Worm (Caenorhabditis elegans): ENCODE results near the gene C33C12.4.
"Not testable (repeated sequence)": the region's sequence is repeated elsewhere in the genome, so short reads cannot be mapped to it uniquely, and the experiment has no call there.

The C33C12.4 gene

DNA sequence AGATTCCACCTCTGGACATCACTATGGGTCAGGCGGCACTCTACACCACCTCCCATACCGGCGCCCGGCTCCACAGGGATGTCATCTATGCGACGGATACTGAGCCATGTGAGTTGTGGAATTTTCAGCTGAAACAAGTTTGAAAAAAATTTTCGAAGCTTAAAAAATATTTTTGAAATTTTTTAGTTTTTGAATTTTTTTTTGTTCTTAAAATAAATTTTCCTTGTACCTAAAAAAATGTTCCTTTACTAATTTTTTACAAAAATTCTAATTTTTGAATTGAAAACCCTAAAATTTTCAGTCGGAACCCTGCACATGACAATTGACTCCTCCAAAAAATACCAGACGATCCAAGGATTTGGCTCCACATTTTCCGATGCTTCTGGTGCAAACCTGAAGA is 11.5 kb upstream of the C33C12.4 start:
- TF ChIP-seq flt-1 (GFP tag; IDR thresholded peaks at IDR 0.05) (no peak), scrt-1 (GFP tag; IDR thresholded peaks at IDR 0.05) (no peak), B0310.2 (tag; optimal IDR thresholded peaks at IDR 0.05) (no peak), ceh-36 (tag; optimal IDR thresholded peaks at IDR 0.05) (no peak), hmg-4 (GFP tag; optimal IDR thresholded peaks at IDR 0.05) (no peak), sea-1 (GFP tag; conservative IDR thresholded peaks at IDR 0.05) (no peak), tbx-37 (GFP tag; conservative IDR thresholded peaks at IDR 0.05) (no peak), tbx-11 (GFP tag; IDR thresholded peaks at IDR 0.05) (no peak), aly-1 (tag; optimal IDR thresholded peaks at IDR 0.05) (no peak), hnd-1 (tag; optimal IDR thresholded peaks at IDR 0.05) (no peak), F13C5.2 (tag; optimal IDR thresholded peaks at IDR 0.05) (no peak), ceh-13 (GFP tag; optimal IDR thresholded peaks at IDR 0.05) (no peak), ets-7 (tag; optimal IDR thresholded peaks at IDR 0.05) (no peak), pes-1 (GFP tag; IDR thresholded peaks at IDR 0.05) (no peak), hmbx-1 (tag; optimal IDR thresholded peaks at IDR 0.05) (no peak), ama-1 (optimal IDR thresholded peaks at IDR 0.05) (no peak), tra-4 (tag; optimal IDR thresholded peaks at IDR 0.05) (no peak)

DNA sequence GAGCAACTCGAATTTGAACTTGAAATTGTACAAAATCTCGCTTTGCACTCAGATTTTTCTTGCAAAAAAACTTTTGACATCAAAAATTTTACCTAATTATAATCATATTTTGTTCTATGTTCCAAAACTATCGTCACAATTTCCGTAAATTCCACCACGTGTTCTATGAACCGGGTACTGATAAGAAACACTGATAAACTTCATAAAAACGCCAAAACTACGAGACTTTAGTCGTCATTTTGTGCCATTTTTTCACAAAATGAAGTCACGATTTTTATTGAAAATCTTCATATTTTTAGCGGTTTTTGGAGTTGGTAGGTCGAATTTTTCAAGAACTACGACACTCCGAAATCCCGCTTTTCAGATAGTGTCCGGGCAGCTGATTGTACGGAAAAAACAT is 10.4 kb upstream of the C33C12.4 start, which contains the start of gene gba-1:
TSS of gene gba-1 (plus strand) at position 54 of the 400 bp plus-strand sequence.
- TF ChIP-seq ets-7 (tag; optimal IDR thresholded peaks at IDR 0.05) (no peak), scrt-1 (GFP tag; IDR thresholded peaks at IDR 0.05) (no peak)

DNA sequence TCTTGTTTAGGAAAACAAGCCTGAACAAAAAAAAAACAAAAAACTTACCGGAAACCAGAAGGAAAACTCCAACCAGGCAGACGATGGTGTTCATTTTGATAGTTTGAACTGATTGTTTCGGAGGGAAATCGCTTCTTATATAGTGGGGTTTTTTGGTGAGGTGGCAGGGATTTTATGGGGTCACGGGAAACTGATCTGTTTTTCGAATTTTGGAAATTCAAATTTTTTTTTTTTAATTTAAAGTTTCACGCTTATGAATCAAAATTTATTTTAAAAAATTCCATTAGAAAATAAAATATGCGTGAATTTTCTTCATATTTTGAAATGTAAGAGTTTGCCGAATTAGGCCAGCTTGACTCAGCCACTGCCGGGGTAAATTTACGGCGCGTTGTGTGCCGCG is 9.1 kb upstream of the C33C12.4 start, which contains the start of gene C33C12.7:
TSS of gene C33C12.7 (minus strand) at position 101 of the 400 bp plus-strand sequence.
- TF ChIP-seq ceh-13 (GFP tag; optimal IDR thresholded peaks at IDR 0.05) (no peak), ama-1 (optimal IDR thresholded peaks at IDR 0.05) (no peak), ets-7 (tag; optimal IDR thresholded peaks at IDR 0.05) (no peak), pes-1 (GFP tag; IDR thresholded peaks at IDR 0.05) (no peak), hmbx-1 (tag; optimal IDR thresholded peaks at IDR 0.05) (no peak), aly-1 (tag; optimal IDR thresholded peaks at IDR 0.05) (no peak), B0310.2 (tag; optimal IDR thresholded peaks at IDR 0.05) (no peak), ceh-36 (tag; optimal IDR thresholded peaks at IDR 0.05) (no peak), hnd-1 (tag; optimal IDR thresholded peaks at IDR 0.05) (no peak), sea-1 (GFP tag; conservative IDR thresholded peaks at IDR 0.05) (no peak), F13C5.2 (tag; optimal IDR thresholded peaks at IDR 0.05) (no peak), tbx-11 (GFP tag; IDR thresholded peaks at IDR 0.05) (no peak), hmg-4 (GFP tag; optimal IDR thresholded peaks at IDR 0.05) (no peak), tra-4 (tag; optimal IDR thresholded peaks at IDR 0.05) (no peak), tbx-37 (GFP tag; conservative IDR thresholded peaks at IDR 0.05) (no peak)

DNA sequence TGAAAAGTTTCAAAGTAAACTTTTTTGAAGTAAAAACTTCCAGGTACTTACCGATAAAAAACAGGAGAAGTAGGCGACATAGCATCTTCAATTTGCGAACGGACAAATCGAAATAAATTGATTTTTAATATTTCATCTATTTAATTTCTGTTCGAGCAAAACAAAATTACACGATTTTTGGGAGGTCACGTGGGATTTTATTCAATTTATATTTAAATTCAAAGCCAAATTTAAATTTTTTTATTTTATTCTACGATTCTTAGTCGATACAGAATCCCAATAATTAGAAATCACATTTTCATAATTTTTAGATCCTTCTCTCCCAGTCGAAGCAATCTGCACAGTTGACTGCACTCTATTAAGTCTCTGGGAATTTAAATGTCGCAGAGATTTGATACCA is 3.8 kb upstream of the C33C12.4 start, which contains the start of gene C33C12.12:
TSS of gene C33C12.12 (minus strand) at position 101 of the 400 bp plus-strand sequence.
- TF ChIP-seq ama-1 (optimal IDR thresholded peaks at IDR 0.05) (no peak), flt-1 (GFP tag; IDR thresholded peaks at IDR 0.05) (no peak), tbx-37 (GFP tag; conservative IDR thresholded peaks at IDR 0.05) (no peak), aly-1 (tag; optimal IDR thresholded peaks at IDR 0.05) (no peak), scrt-1 (GFP tag; IDR thresholded peaks at IDR 0.05) (no peak)

DNA sequence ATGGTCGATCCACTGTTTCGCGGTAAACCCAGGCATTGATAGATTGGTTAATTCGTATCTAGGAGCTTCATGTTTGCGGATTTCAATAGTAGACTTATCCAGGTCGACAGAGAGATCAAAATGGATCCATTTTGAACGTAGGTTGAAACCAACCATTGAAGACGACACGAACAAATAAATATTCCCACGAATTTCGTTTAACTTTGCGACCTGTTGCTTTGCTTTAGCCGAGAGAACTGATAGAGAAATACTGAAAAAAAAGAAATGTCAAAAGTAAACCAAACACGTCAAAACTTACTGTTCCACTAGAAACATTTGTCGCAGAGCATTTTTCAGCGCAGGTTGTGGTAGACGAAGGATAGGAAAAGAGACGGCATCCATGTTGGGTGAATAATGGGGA is 2.1 kb upstream of the C33C12.4 start, which contains the start of gene fbxb-38:
TSS of gene fbxb-38 (minus strand) at position 390 of the 400 bp plus-strand sequence.
- TF ChIP-seq aly-1 (tag; optimal IDR thresholded peaks at IDR 0.05) (no peak), flt-1 (GFP tag; IDR thresholded peaks at IDR 0.05) (no peak), ceh-13 (GFP tag; optimal IDR thresholded peaks at IDR 0.05) (no peak), sea-1 (GFP tag; conservative IDR thresholded peaks at IDR 0.05) (no peak), hmg-4 (GFP tag; optimal IDR thresholded peaks at IDR 0.05) (no peak), hnd-1 (tag; optimal IDR thresholded peaks at IDR 0.05) (no peak), tbx-11 (GFP tag; IDR thresholded peaks at IDR 0.05) (no peak), F13C5.2 (tag; optimal IDR thresholded peaks at IDR 0.05) (no peak), ama-1 (optimal IDR thresholded peaks at IDR 0.05) (no peak), ets-7 (tag; optimal IDR thresholded peaks at IDR 0.05) (no peak), hmbx-1 (tag; optimal IDR thresholded peaks at IDR 0.05) (no peak), tbx-37 (GFP tag; conservative IDR thresholded peaks at IDR 0.05) (no peak), ceh-36 (tag; optimal IDR thresholded peaks at IDR 0.05) (no peak), scrt-1 (GFP tag; IDR thresholded peaks at IDR 0.05) (no peak), tra-4 (tag; optimal IDR thresholded peaks at IDR 0.05) (no peak)

DNA sequence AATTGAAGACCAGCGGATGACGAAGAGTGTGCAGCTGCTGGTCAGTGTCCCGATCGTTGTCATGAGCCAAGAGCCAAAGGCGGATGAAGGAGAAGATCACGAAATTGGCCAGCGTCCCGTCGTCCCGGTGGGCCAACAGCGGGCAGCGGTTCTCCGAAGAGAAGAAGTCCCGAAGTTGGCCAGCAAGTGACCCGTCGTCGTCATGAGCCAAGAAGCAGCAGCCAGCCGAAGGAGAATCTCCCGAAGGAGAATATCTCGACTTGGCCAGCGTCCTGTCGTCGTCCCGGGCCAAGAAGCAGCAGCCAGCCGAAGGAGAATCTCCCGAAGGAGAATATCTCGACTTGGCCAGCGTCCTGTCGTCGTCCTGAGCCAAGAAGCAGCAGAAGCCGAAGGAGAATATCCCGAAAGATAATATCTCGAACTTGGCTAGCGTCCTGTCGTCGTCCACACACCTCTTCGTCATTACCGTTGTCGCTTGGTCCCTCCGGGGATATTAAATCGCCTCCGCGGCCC is 2.9 kb downstream of the C33C12.4 start, which contains the start of gene C33C12.11:
TSS of gene C33C12.11 (minus strand) at position 463 of the 513 bp plus-strand sequence.
- not testable (repeated sequence) for TF ChIP-seq ceh-13 (GFP tag; optimal IDR thresholded peaks at IDR 0.05); ceh-36 (tag; optimal IDR thresholded peaks at IDR 0.05); aly-1 (tag; optimal IDR thresholded peaks at IDR 0.05)

DNA sequence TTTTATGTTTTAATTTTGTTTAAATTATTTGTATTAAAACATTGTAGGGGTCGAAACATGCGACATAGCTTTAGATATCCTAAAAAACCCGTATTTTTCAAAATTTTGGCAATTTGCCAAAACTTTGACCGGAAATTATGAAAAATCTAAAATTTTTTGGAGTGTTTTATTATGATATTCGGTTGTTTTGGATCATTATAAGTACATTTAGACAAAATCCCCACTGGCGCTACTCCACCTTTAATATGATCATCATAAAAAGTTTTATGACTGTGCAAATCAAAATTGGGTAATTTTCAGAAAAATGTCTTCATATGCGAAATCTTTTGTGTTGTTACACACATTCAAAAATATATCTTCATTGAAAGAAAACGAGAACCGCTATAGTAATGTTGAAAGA is 12.6 kb downstream of the C33C12.4 start, which contains the start of gene math-18:
TSS of gene math-18 (plus strand) at position 301 of the 400 bp plus-strand sequence.
- TF ChIP-seq ets-7 (tag; optimal IDR thresholded peaks at IDR 0.05); sea-1 (GFP tag; conservative IDR thresholded peaks at IDR 0.05); hmbx-1 (tag; optimal IDR thresholded peaks at IDR 0.05): not testable (repeated sequence)

DNA sequence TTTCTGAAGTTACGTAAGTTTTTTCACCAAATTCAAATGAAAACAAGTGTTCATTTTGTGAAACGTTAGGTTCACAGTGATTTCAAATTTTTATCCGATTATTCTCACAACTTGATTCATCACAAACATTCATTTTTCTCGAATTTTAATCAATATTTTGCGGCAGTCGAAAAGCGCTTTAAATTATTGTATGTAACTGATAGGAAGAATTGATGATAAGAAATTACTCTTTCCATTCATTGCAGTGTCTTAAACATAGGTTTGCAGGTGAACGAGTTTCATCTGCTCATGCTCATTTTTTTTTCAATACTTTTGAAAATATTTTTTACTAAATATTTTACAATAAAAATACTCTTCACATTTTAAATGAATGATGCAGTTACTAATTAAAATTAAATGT is 13.8 kb downstream of the C33C12.4 start:
- TF ChIP-seq tbx-11 (GFP tag; IDR thresholded peaks at IDR 0.05) (no peak), sea-1 (GFP tag; conservative IDR thresholded peaks at IDR 0.05) (no peak)
